Worm (Caenorhabditis elegans): Measurements from ENCODE around the gene hmit-1.2.

hmit-1.2 gene

ce11 chrV:18491961-18492360 is 32.6 kb upstream of the hmit-1.2 start, which contains the start of gene slo-1:
Gene slo-1, plus strand, starts transcription at chrV:18492261.
- TF ChIP-seq gmeb-1 (tag; optimal IDR thresholded peaks at IDR 0.05) (no peak), Y55F3AM.14 (GFP tag; optimal IDR thresholded peaks at IDR 0.05) (no peak), lin-39 (tag; optimal IDR thresholded peaks at IDR 0.05) (no peak), ztf-4 (tag; optimal IDR thresholded peaks at IDR 0.05) (no peak), lin-11 (tag; optimal IDR thresholded peaks at IDR 0.05) (no peak), F13H6.1 (tag; optimal IDR thresholded peaks at IDR 0.05) (no peak), sma-9 (GFP tag; optimal IDR thresholded peaks at IDR 0.05) (no peak), sma-9 (tag; optimal IDR thresholded peaks at IDR 0.05) (no peak), nhr-129 (tag; optimal IDR thresholded peaks at IDR 0.05) (no peak), mdl-1 (tag; optimal IDR thresholded peaks at IDR 0.05) (no peak), mab-5 (tag; optimal IDR thresholded peaks at IDR 0.05) (no peak), zag-1 (tag; optimal IDR thresholded peaks at IDR 0.05) (no peak), nhr-23 (tag; optimal IDR thresholded peaks at IDR 0.05) (no peak), nhr-12 (tag; optimal IDR thresholded peaks at IDR 0.05) (no peak), unc-39 (tag; optimal IDR thresholded peaks at IDR 0.05) (no peak), ama-1 (optimal IDR thresholded peaks at IDR 0.05) (no peak)

- TF ChIP-seq ama-1 (optimal IDR thresholded peaks at IDR 0.05) = no peak
Observed at ce11 chrV:18504610-18505009, 19.9 kb upstream of the hmit-1.2 start.

- TF ChIP-seq elt-3 (tag; optimal IDR thresholded peaks at IDR 0.05) = no peak
- TF ChIP-seq nhr-129 (tag; optimal IDR thresholded peaks at IDR 0.05) = no peak
- TF ChIP-seq skn-1 (tag; optimal IDR thresholded peaks at IDR 0.05) = no peak
- TF ChIP-seq nhr-237 (tag; optimal IDR thresholded peaks at IDR 0.05) = no peak
- TF ChIP-seq nhr-25 (tag; optimal IDR thresholded peaks at IDR 0.05) = no peak
- no peak for TF ChIP-seq sma-9 (GFP tag; optimal IDR thresholded peaks at IDR 0.05)
- TF ChIP-seq sma-9 (tag; optimal IDR thresholded peaks at IDR 0.05) = no peak
- no peak for TF ChIP-seq ceh-82 (tag; optimal IDR thresholded peaks at IDR 0.05)
- TF ChIP-seq ztf-11 (tag; optimal IDR thresholded peaks at IDR 0.05) = no peak
- no peak for TF ChIP-seq unc-62 (GFP tag; optimal IDR thresholded peaks at IDR 0.05)
- TF ChIP-seq lin-11 (tag; optimal IDR thresholded peaks at IDR 0.05) = no peak
- no peak for TF ChIP-seq ama-1 (optimal IDR thresholded peaks at IDR 0.05)
- TF ChIP-seq nhr-6 (tag; optimal IDR thresholded peaks at IDR 0.05) = no peak
- no peak for TF ChIP-seq alr-1 (tag; optimal IDR thresholded peaks at IDR 0.05)
- TF ChIP-seq lin-13 (GFP tag; optimal IDR thresholded peaks at IDR 0.05) = no peak
- TF ChIP-seq ztf-4 (tag; optimal IDR thresholded peaks at IDR 0.05) = no peak
- TF ChIP-seq mdl-1 (tag; optimal IDR thresholded peaks at IDR 0.05) = no peak
- TF ChIP-seq nhr-10 (tag; optimal IDR thresholded peaks at IDR 0.05) = no peak
- no peak for TF ChIP-seq nhr-77 (tag; optimal IDR thresholded peaks at IDR 0.05)
- TF ChIP-seq fos-1 (tag; optimal IDR thresholded peaks at IDR 0.05) = no peak
Observed at ce11 chrV:18506772-18507171, 17.8 kb upstream of the hmit-1.2 start.

- no peak for TF ChIP-seq sma-3 (GFP tag; optimal IDR thresholded peaks at IDR 0.05)
- no peak for TF ChIP-seq R02D3.7 (tag; optimal IDR thresholded peaks at IDR 0.05)
- TF ChIP-seq ama-1 (optimal IDR thresholded peaks at IDR 0.05) = no peak
- no peak for TF ChIP-seq nhr-6 (tag; optimal IDR thresholded peaks at IDR 0.05)
- TF ChIP-seq elt-3 (tag; optimal IDR thresholded peaks at IDR 0.05) = no peak
- no peak for TF ChIP-seq ceh-16 (tag; optimal IDR thresholded peaks at IDR 0.05)
- no peak for TF ChIP-seq C34F6.9 (tag; optimal IDR thresholded peaks at IDR 0.05)
- no peak for TF ChIP-seq zag-1 (tag; optimal IDR thresholded peaks at IDR 0.05)
- TF ChIP-seq snpc-4 (tag; optimal IDR thresholded peaks at IDR 0.05) = no peak
- TF ChIP-seq sem-4 (tag; optimal IDR thresholded peaks at IDR 0.05) = no peak
- no peak for TF ChIP-seq unc-55 (GFP tag; optimal IDR thresholded peaks at IDR 0.05)
Observed at ce11 chrV:18508564-18508963, 16.0 kb upstream of the hmit-1.2 start, which contains the start of gene Y51A2D.1. Gene Y51A2D.1, plus strand, starts transcription at chrV:18508864.

DNA sequence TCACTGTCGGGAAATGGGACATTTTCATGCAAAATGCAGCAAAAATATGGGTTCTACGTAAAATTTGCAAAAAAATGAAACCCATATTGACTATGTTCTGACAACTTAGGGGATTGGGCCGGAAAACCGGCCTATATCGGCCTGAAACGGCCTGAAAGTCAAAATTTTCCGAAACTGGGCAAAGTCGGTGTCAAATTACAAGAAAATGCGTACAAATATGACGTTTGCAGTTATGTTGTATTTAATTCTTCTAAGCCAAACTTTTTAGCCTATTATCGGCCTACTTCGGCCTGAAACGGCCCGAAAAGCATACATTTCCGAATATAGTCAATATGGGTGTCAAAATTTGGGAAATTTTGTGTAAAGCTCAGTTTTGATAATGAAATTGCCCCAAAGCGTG is 12.7 kb upstream of the hmit-1.2 start:
- no peak for TF ChIP-seq zag-1 (tag; optimal IDR thresholded peaks at IDR 0.05)
- no peak for TF ChIP-seq lsy-2 (tag; optimal IDR thresholded peaks at IDR 0.05)
- TF ChIP-seq sma-9 (GFP tag; optimal IDR thresholded peaks at IDR 0.05) = no peak
- TF ChIP-seq sma-9 (tag; optimal IDR thresholded peaks at IDR 0.05) = no peak
